In the genomic region with DNA sequence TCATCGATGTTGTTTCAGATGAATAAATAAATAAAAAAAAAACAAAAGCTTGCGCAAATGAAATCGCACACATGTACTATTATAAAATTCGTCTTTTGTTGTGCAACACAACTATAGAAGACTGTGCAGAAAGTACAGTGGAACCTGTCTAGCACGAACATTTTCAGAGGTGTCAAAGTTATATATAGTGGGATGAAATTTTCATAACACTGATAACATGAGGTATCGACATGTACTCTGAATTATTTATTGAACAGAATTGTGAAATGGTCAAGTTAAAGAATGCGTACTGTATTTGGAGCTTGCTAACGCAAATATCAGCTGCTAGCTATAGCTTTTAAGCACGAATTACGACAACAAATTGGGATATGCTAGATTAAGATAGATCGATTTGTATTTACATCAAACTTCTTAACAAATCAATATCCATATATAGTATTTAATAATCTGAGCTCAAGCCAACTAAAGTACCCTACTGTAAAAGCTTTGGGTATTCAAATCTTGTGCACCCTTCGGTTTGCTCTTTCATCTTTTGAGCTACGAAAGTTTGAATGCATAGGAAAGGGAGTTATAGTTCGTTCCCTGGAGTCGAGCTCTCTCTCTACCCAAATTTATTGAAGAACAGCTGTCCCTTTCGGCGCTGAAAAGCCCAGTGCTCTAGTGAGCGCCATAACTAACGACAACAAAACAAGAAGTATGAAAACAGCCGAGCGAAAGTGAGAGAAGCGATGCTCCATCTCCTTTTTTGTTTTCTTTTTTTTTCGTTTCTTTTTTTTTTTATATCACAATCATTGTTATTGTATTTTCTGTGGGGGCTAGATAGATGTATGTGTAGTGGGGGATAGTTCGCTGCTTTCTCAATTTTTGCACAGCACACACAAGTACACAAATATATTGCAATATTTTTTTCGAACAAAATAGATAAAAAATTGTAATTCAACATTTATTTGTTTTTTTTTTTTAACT, we compare ENCODE assay signal across 5 fruit fly cellular contexts.
TF ChIP-seq lines count a peak whose summit lies in the region.

No protein-coding gene starts in this region.

TF ChIP-seq in whole organism, adult, 20 proteins besides CTCF, POLR2A, EP300 and RAD21 (continued from another document):
- peak; percentile 94 for TF ChIP-seq CG12768 (GFP tag; optimal IDR thresholded peaks at IDR 0.05; lab: Kevin White, UChicago)
- TF ChIP-seq cic (GFP tag; optimal IDR thresholded peaks at IDR 0.05; lab: Kevin White, UChicago), result no peak
- peak; percentile 95 for TF ChIP-seq CG1620 (GFP tag; optimal IDR thresholded peaks at IDR 0.05; lab: Kevin White, UChicago)
- peak; percentile 87 for TF ChIP-seq Mnt (GFP tag; optimal IDR thresholded peaks at IDR 0.05; lab: Kevin White, UChicago)
- no peak for TF ChIP-seq cnc (optimal IDR thresholded peaks at IDR 0.05; lab: Kevin White, UChicago)

TF ChIP-seq in whole organism, embryonic, 481 proteins besides CTCF, POLR2A, EP300 and RAD21 (continued from another document and continues in another):
- peak; percentile 88 for TF ChIP-seq CG1024 (GFP tag; IDR thresholded peaks at IDR 0.05; lab: Robert Waterston, UW)
- peak; percentile 49; the same call in 1 of the 3 replicates for TF ChIP-seq CG2199 (GFP tag; IDR thresholded peaks at IDR 0.05; lab: Robert Waterston, UW)
- TF ChIP-seq CG4282 (GFP tag; optimal IDR thresholded peaks at IDR 0.05; lab: Kevin White, UChicago), result peak; percentile 81
- TF ChIP-seq CG16863 (GFP tag; optimal IDR thresholded peaks at IDR 0.05; lab: Kevin White, UChicago), result peak; percentile 83
- TF ChIP-seq NfI (GFP tag; optimal IDR thresholded peaks at IDR 0.05; lab: Kevin White, UChicago), result peak; percentile 93
- TF ChIP-seq CG8944 (GFP tag; optimal IDR thresholded peaks at IDR 0.05; lab: Kevin White, UChicago), result peak; percentile 83
- TF ChIP-seq CG43689 (GFP tag; IDR thresholded peaks at IDR 0.05; lab: Robert Waterston, UW), result peak; percentile 77
- TF ChIP-seq bsh (GFP tag; optimal IDR thresholded peaks at IDR 0.05; lab: Kevin White, UChicago), result peak in 1 of 2 experiments; percentile 87
- TF ChIP-seq cwo (GFP tag; optimal IDR thresholded peaks at IDR 0.05; lab: Kevin White, UChicago), result peak; percentile 85
- TF ChIP-seq CG2129 (GFP tag; IDR thresholded peaks at IDR 0.05; lab: Robert Waterston, UW; ENCODE audit: partially characterized antibody), result no peak
- peak; percentile 86 for TF ChIP-seq CG12391 (tag; optimal IDR thresholded peaks at IDR 0.05; lab: Kevin White, UChicago)
- TF ChIP-seq CG1233 (GFP tag; optimal IDR thresholded peaks at IDR 0.05; lab: Kevin White, UChicago), result peak; percentile 90
- TF ChIP-seq Hr3 (GFP tag; optimal IDR thresholded peaks at IDR 0.05; lab: Kevin White, UChicago), result peak; percentile 82
- no peak for TF ChIP-seq CG4360 (GFP tag; IDR thresholded peaks at IDR 0.05; lab: Robert Waterston, UW)
- TF ChIP-seq TFAM (GFP tag; optimal IDR thresholded peaks at IDR 0.05; lab: Kevin White, UChicago), result peak; percentile 17
- peak; percentile 21 for TF ChIP-seq pzg (GFP tag; optimal IDR thresholded peaks at IDR 0.05; lab: Kevin White, UChicago)
- TF ChIP-seq hb (GFP tag; IDR thresholded peaks at IDR 0.05; lab: Robert Waterston, UW; ENCODE audit: partially characterized antibody), result no peak
- peak; percentile 22 for TF ChIP-seq sqz (GFP tag; optimal IDR thresholded peaks at IDR 0.05; lab: Kevin White, UChicago)
- TF ChIP-seq Mrtf (GFP tag; IDR thresholded peaks at IDR 0.05; lab: Robert Waterston, UW), result peak; percentile 90; the same call in 2 of the 3 replicates
- TF ChIP-seq CoRest (tag; optimal IDR thresholded peaks at IDR 0.05; lab: Kevin White, UChicago), result peak; percentile 93
- peak; percentile 74 for TF ChIP-seq CG8089 (GFP tag; optimal IDR thresholded peaks at IDR 0.05; lab: Kevin White, UChicago)
- TF ChIP-seq CG10431 (GFP tag; optimal IDR thresholded peaks at IDR 0.05; lab: Kevin White, UChicago), result peak; percentile 23
- peak; percentile 80 for TF ChIP-seq CG5953 (GFP tag; IDR thresholded peaks at IDR 0.05; lab: Robert Waterston, UW)
- TF ChIP-seq nau (GFP tag; optimal IDR thresholded peaks at IDR 0.05; lab: Kevin White, UChicago), result peak; percentile 77
- TF ChIP-seq Mad (GFP tag; optimal IDR thresholded peaks at IDR 0.05; lab: Kevin White, UChicago), result no peak
- peak; percentile 97 for TF ChIP-seq mirr (GFP tag; optimal IDR thresholded peaks at IDR 0.05; lab: Kevin White, UChicago)
- no peak for TF ChIP-seq Dfd (GFP tag; optimal IDR thresholded peaks at IDR 0.05; lab: Kevin White, UChicago)
- peak; percentile 85 for TF ChIP-seq Chrac-16 (GFP tag; optimal IDR thresholded peaks at IDR 0.05; lab: Kevin White, UChicago)

TF ChIP-seq in whole organism, prepupa, 60 proteins besides CTCF, POLR2A, EP300 and RAD21 (continued from another document and continues in another):
- TF ChIP-seq pdm3 (GFP tag; optimal IDR thresholded peaks at IDR 0.05; lab: Kevin White, UChicago), result peak; percentile 85
- peak; percentile 56 for TF ChIP-seq CG6792 (GFP tag; optimal IDR thresholded peaks at IDR 0.05; lab: Kevin White, UChicago)
- peak; percentile 70 for TF ChIP-seq esn (GFP tag; optimal IDR thresholded peaks at IDR 0.05; lab: Kevin White, UChicago)
- peak; percentile 67 for TF ChIP-seq CG11902 (GFP tag; optimal IDR thresholded peaks at IDR 0.05; lab: Kevin White, UChicago)
- peak; percentile 83 for TF ChIP-seq acj6 (GFP tag; optimal IDR thresholded peaks at IDR 0.05; lab: Kevin White, UChicago)
- peak; percentile 34 for TF ChIP-seq CG16779 (tag; optimal IDR thresholded peaks at IDR 0.05; lab: Kevin White, UChicago)
- peak; percentile 34 for TF ChIP-seq Lpt (GFP tag; optimal IDR thresholded peaks at IDR 0.05; lab: Kevin White, UChicago)
- TF ChIP-seq CG8319 (GFP tag; optimal IDR thresholded peaks at IDR 0.05; lab: Kevin White, UChicago), result peak; percentile 52
- TF ChIP-seq spab (GFP tag; optimal IDR thresholded peaks at IDR 0.05; lab: Kevin White, UChicago), result no peak
- TF ChIP-seq fkh (GFP tag; optimal IDR thresholded peaks at IDR 0.05; lab: Kevin White, UChicago), result peak; percentile 63
- peak; percentile 81 for TF ChIP-seq CG31627 (GFP tag; optimal IDR thresholded peaks at IDR 0.05; lab: Kevin White, UChicago)
- peak; percentile 86 for TF ChIP-seq CG15336 (GFP tag; IDR thresholded peaks at IDR 0.05; lab: Robert Waterston, UW)
- peak; percentile 73 for TF ChIP-seq Sox102F (GFP tag; optimal IDR thresholded peaks at IDR 0.05; lab: Kevin White, UChicago)
- TF ChIP-seq eg (GFP tag; IDR thresholded peaks at IDR 0.05; lab: Robert Waterston, UW), result peak; percentile 95
- peak; percentile 76 for TF ChIP-seq Sox14 (GFP tag; optimal IDR thresholded peaks at IDR 0.05; lab: Kevin White, UChicago)
- peak; percentile 66 for TF ChIP-seq Ets21C (GFP tag; optimal IDR thresholded peaks at IDR 0.05; lab: Kevin White, UChicago)
- peak; percentile 63 for TF ChIP-seq Sox15 (GFP tag; optimal IDR thresholded peaks at IDR 0.05; lab: Kevin White, UChicago)
- peak; percentile 16 for TF ChIP-seq Blimp-1 (GFP tag; optimal IDR thresholded peaks at IDR 0.05; lab: Kevin White, UChicago)
- peak; percentile 90 for TF ChIP-seq Hr4 (GFP tag; optimal IDR thresholded peaks at IDR 0.05; lab: Kevin White, UChicago)
- peak; percentile 55 for TF ChIP-seq CG8632 (GFP tag; optimal IDR thresholded peaks at IDR 0.05; lab: Kevin White, UChicago)
- TF ChIP-seq net (GFP tag; optimal IDR thresholded peaks at IDR 0.05; lab: Kevin White, UChicago), result peak; percentile 74
- TF ChIP-seq salr (GFP tag; optimal IDR thresholded peaks at IDR 0.05; lab: Kevin White, UChicago), result peak; percentile 14 to 19
- peak; percentile 73 for TF ChIP-seq CG4318 (GFP tag; optimal IDR thresholded peaks at IDR 0.05; lab: Kevin White, UChicago)
- peak; percentile 33 for TF ChIP-seq CG1621 (tag; optimal IDR thresholded peaks at IDR 0.05; lab: Kevin White, UChicago)
- peak; percentile 86 for TF ChIP-seq svp (GFP tag; lab: Kevin White, UChicago)
- TF ChIP-seq CG3919 (GFP tag; optimal IDR thresholded peaks at IDR 0.05; lab: Kevin White, UChicago), result peak; percentile 80
- TF ChIP-seq CG6163 (GFP tag; IDR thresholded peaks at IDR 0.05; lab: Robert Waterston, UW), result peak; percentile 93
- peak; percentile 66 for TF ChIP-seq vri (GFP tag; optimal IDR thresholded peaks at IDR 0.05; lab: Kevin White, UChicago)
- TF ChIP-seq Smox (GFP tag; optimal IDR thresholded peaks at IDR 0.05; lab: Kevin White, UChicago), result peak; percentile 66
- peak; percentile 73 for TF ChIP-seq Met (GFP tag; optimal IDR thresholded peaks at IDR 0.05; lab: Kevin White, UChicago)

TF ChIP-seq in whole organism, pupa, 21 proteins besides CTCF, POLR2A, EP300 and RAD21 (continued from another document):
- TF ChIP-seq CG8159 (tag; optimal IDR thresholded peaks at IDR 0.05; lab: Kevin White, UChicago) (peak; percentile 60), CG32121 (GFP tag; IDR thresholded peaks at IDR 0.05; lab: Robert Waterston, UW) (peak; percentile 89), gl (tag; optimal IDR thresholded peaks at IDR 0.05; lab: Kevin White, UChicago) (no peak)

TF ChIP-seq in whole organism, wandering third instar larva, 38 proteins besides CTCF, POLR2A, EP300 and RAD21 (continued from another document):
- TF ChIP-seq Sp1 (GFP tag; optimal IDR thresholded peaks at IDR 0.05; lab: Kevin White, UChicago), result peak; percentile 37
- TF ChIP-seq Dfd (GFP tag; optimal IDR thresholded peaks at IDR 0.05; lab: Kevin White, UChicago), result no peak
- TF ChIP-seq Myc (optimal IDR thresholded peaks at IDR 0.05; lab: Kevin White, UChicago), result no peak
- TF ChIP-seq sv (GFP tag; optimal IDR thresholded peaks at IDR 0.05; lab: Kevin White, UChicago), result peak; percentile 84
- no peak for TF ChIP-seq Vsx2 (GFP tag; optimal IDR thresholded peaks at IDR 0.05; lab: Kevin White, UChicago; ENCODE audit: partially characterized antibody)
- peak; percentile 76 for TF ChIP-seq tai (GFP tag; optimal IDR thresholded peaks at IDR 0.05; lab: Kevin White, UChicago)
- peak; percentile 41 for TF ChIP-seq dmrt93B (GFP tag; optimal IDR thresholded peaks at IDR 0.05; lab: Kevin White, UChicago)
- TF ChIP-seq CrebA (GFP tag; optimal IDR thresholded peaks at IDR 0.05; lab: Kevin White, UChicago; ENCODE audit: borderline replicate concordance), result no peak
- TF ChIP-seq OdsH (GFP tag; optimal IDR thresholded peaks at IDR 0.05; lab: Kevin White, UChicago), result peak; percentile 80
- TF ChIP-seq HLH106 (tag; optimal IDR thresholded peaks at IDR 0.05; lab: Kevin White, UChicago), result peak; percentile 76
- TF ChIP-seq Rel (GFP tag; optimal IDR thresholded peaks at IDR 0.05; lab: Kevin White, UChicago), result no peak
- peak; percentile 20 for TF ChIP-seq Rel (tag; optimal IDR thresholded peaks at IDR 0.05; lab: Kevin White, UChicago)
- TF ChIP-seq dsf (GFP tag; optimal IDR thresholded peaks at IDR 0.05; lab: Kevin White, UChicago; ENCODE audit: borderline replicate concordance), result no peak
- no peak for TF ChIP-seq N (GFP tag; optimal IDR thresholded peaks at IDR 0.05; lab: Kevin White, UChicago)
- peak; percentile 47 to 88 for TF ChIP-seq foxo (GFP tag; optimal IDR thresholded peaks at IDR 0.05; lab: Kevin White, UChicago)
- no peak for TF ChIP-seq dl (GFP tag; optimal IDR thresholded peaks at IDR 0.05; lab: Kevin White, UChicago; ENCODE audit: insufficient read depth in 1 of 2, partially characterized antibody in 2 of 2)
- peak; percentile 54 for TF ChIP-seq brk (GFP tag; optimal IDR thresholded peaks at IDR 0.05; lab: Kevin White, UChicago)
- TF ChIP-seq fru (GFP tag; optimal IDR thresholded peaks at IDR 0.05; lab: Kevin White, UChicago), result peak; percentile 76
- TF ChIP-seq usp (GFP tag; optimal IDR thresholded peaks at IDR 0.05; lab: Kevin White, UChicago), result no peak
- no peak for TF ChIP-seq lola (GFP tag; optimal IDR thresholded peaks at IDR 0.05; lab: Kevin White, UChicago)
